Fruit fly (Drosophila melanogaster) whole organism, embryonic: ENCODE results near the gene Mon1.
A peak's percentile ranks its signal among the peaks of the same experiment; 100 is the strongest.

Experiments
- Adf1 ChIP-seq: fragments of 200-800 bp; sonication (Bioruptor generic); IDR thresholded peaks from 2 replicates; pipeline ENCODE4 v1.3.6; 2022; ENCODE audit warnings: missing biosample characterization, missing genetic modification characterization
- CG10209 ChIP-seq: fragments of 200-800 bp; sonication (Bioruptor generic); optimal IDR thresholded peaks from 3 replicates; lab custom pipeline; 2017; ENCODE audit warnings: missing biosample characterization, mild to moderate bottlenecking, missing genetic modification characterization, missing genetic modification reagents
- CG10979 ChIP-seq: fragments of 200-800 bp; sonication (Bioruptor generic); optimal IDR thresholded peaks from 2 replicates; lab custom pipeline; 2018; ENCODE audit warnings: missing biosample characterization, mild to moderate bottlenecking, missing genetic modification characterization, moderate library complexity
- CG11696 ChIP-seq: fragments of 200-800 bp; sonication (Bioruptor generic); IDR thresholded peaks from 2 replicates; pipeline ENCODE4 v1.3.6; 2022; ENCODE audit warnings: missing biosample characterization, missing genetic modification characterization
- CG12942 ChIP-seq: fragments of 200-800 bp; sonication (Bioruptor generic); optimal IDR thresholded peaks from 3 replicates; lab custom pipeline; 2016; ENCODE audit warnings: missing biosample characterization, missing genetic modification characterization
- CG15479 ChIP-seq: fragments of 200-800 bp; sonication (Bioruptor generic); optimal IDR thresholded peaks from 3 replicates; lab custom pipeline; 2019; ENCODE audit warnings: missing biosample characterization, mild to moderate bottlenecking, missing genetic modification characterization, moderate library complexity
- CG15601 ChIP-seq: fragments of 200-800 bp; sonication (Bioruptor generic); optimal IDR thresholded peaks from 3 replicates; lab custom pipeline; 2019; ENCODE audit warnings: missing biosample characterization, mild to moderate bottlenecking, missing genetic modification characterization, moderate library complexity
- CG17186 ChIP-seq: fragments of 200-800 bp; sonication (Bioruptor generic); optimal IDR thresholded peaks from 3 replicates; lab custom pipeline; 2017; ENCODE audit warnings: missing biosample characterization, missing genetic modification reagents, missing genetic modification characterization
- CG1792 ChIP-seq: fragments of 200-800 bp; sonication (Bioruptor generic); optimal IDR thresholded peaks from 2 replicates; lab custom pipeline; 2016; ENCODE audit warnings: missing biosample characterization, missing genetic modification characterization
- CG30403 ChIP-seq: fragments of 200-800 bp; sonication (Bioruptor generic); optimal IDR thresholded peaks from 3 replicates; lab custom pipeline; 2016; ENCODE audit warnings: missing biosample characterization, missing genetic modification characterization
- CG31388 ChIP-seq: fragments of 200-800 bp; sonication (Bioruptor generic); optimal IDR thresholded peaks from 2 replicates; lab custom pipeline; 2016; ENCODE audit warnings: missing biosample characterization, missing genetic modification characterization
- CG3281 ChIP-seq: fragments of 200-800 bp; sonication (Bioruptor generic); optimal IDR thresholded peaks from 3 replicates; lab custom pipeline; 2017; ENCODE audit warnings: missing biosample characterization, mild to moderate bottlenecking, missing genetic modification characterization
- CG4360 ChIP-seq: fragments of 200-800 bp; sonication (Bioruptor generic); IDR thresholded peaks from 2 replicates; pipeline ENCODE4 v1.3.6; 2022; ENCODE audit warnings: missing biosample characterization, missing genetic modification characterization
- CG4404 ChIP-seq: fragments of 200-800 bp; sonication (Bioruptor generic); IDR thresholded peaks from 2 replicates; pipeline ENCODE4 v1.3.6; 2022; ENCODE audit warnings: missing biosample characterization, missing genetic modification characterization
- CG4617 ChIP-seq: fragments of 200-800 bp; sonication (Bioruptor generic); optimal IDR thresholded peaks from 3 replicates; lab custom pipeline; 2016; ENCODE audit warnings: missing biosample characterization, missing genetic modification characterization, borderline replicate concordance
- CG6689 ChIP-seq: fragments of 200-800 bp; sonication (Bioruptor generic); IDR thresholded peaks from 2 replicates; pipeline ENCODE4 v1.3.6; 2022; ENCODE audit warnings: missing biosample characterization, missing genetic modification characterization
- CG7357 ChIP-seq: fragments of 200-800 bp; sonication (Bioruptor generic); IDR thresholded peaks from 3 replicates; pipeline ENCODE4 v1.3.6; 2022; ENCODE audit warnings: missing biosample characterization, missing genetic modification characterization
- CG8924 ChIP-seq: fragments of 200-800 bp; optimal IDR thresholded peaks from 3 replicates; lab custom pipeline; 2019; ENCODE audit warnings: missing biosample characterization, mild to moderate bottlenecking, missing genetic modification characterization, moderate library complexity
- Doc3 ChIP-seq: fragments of 200-800 bp; sonication (Bioruptor generic); IDR thresholded peaks from 3 replicates; pipeline ENCODE4 v1.3.6; 2022; ENCODE audit warnings: missing biosample characterization, missing genetic modification characterization; ENCODE audit not compliant: partially characterized antibody
- Dp ChIP-seq: fragments of 200-800 bp; sonication (Bioruptor generic); optimal IDR thresholded peaks from 2 replicates; lab custom pipeline; 2018; ENCODE audit warnings: missing biosample characterization, mild to moderate bottlenecking, missing genetic modification characterization, moderate library complexity
- Gug ChIP-seq: fragments of 200-800 bp; sonication (Bioruptor generic); IDR thresholded peaks from 4 replicates; pipeline ENCODE4 v1.3.6; 2022; ENCODE audit warnings: missing biosample characterization, missing genetic modification characterization
- Hey ChIP-seq: fragments of 200-800 bp; sonication (Bioruptor generic); optimal IDR thresholded peaks from 3 replicates; lab custom pipeline; 2018; ENCODE audit warnings: missing biosample characterization, mild to moderate bottlenecking, missing genetic modification characterization
- Lim3 ChIP-seq: fragments of 200-800 bp; sonication (Bioruptor generic); IDR thresholded peaks from 2 replicates; pipeline ENCODE4 v1.3.6; 2022; ENCODE audit warnings: missing biosample characterization, missing genetic modification characterization
- MESR4 ChIP-seq: fragments of 200-800 bp; sonication (Bioruptor generic); optimal IDR thresholded peaks from 2 replicates; lab custom pipeline; 2018; ENCODE audit warnings: missing biosample characterization, mild to moderate bottlenecking, missing genetic modification characterization, moderate library complexity
- NC2β ChIP-seq: fragments of 200-800 bp; sonication (Bioruptor generic); optimal IDR thresholded peaks from 2 replicates; lab custom pipeline; 2016; ENCODE audit warnings: missing biosample characterization, missing genetic modification characterization
- Nf-YA ChIP-seq: fragments of 200-800 bp; sonication (Bioruptor generic); IDR thresholded peaks from 2 replicates; pipeline ENCODE4 v1.3.6; 2022; ENCODE audit warnings: missing biosample characterization, missing genetic modification characterization
- Ptx1 ChIP-seq: fragments of 200-800 bp; sonication (Bioruptor generic); IDR thresholded peaks from 2 replicates; pipeline ENCODE4 v1.3.6; 2022; ENCODE audit warnings: missing biosample characterization, missing genetic modification characterization
- Spps ChIP-seq: fragments of 200-800 bp; sonication (Bioruptor generic); optimal IDR thresholded peaks from 2 replicates; lab custom pipeline; 2018; ENCODE audit warnings: missing biosample characterization, mild to moderate bottlenecking, missing genetic modification characterization
- Trl ChIP-seq, 3 experiments: fragments of >200 bp in 2 of 3; fragments of 200-800 bp in 1 of 3; sonication (Bioruptor generic) in 1 of 3; optimal IDR thresholded peaks; 2 replicates in 1 of 3; 3 replicates in 2 of 3; lab custom pipeline; 2016 to 2017; ENCODE audit warnings: missing biosample characterization in 1 of 3, missing genetic modification characterization in 1 of 3
- al ChIP-seq: fragments of 200-800 bp; sonication (Bioruptor generic); IDR thresholded peaks from 2 replicates; pipeline ENCODE4 v1.3.6; 2022; ENCODE audit warnings: missing biosample characterization, missing genetic modification characterization
- bbx ChIP-seq: fragments of 200-800 bp; sonication (Bioruptor generic); IDR thresholded peaks from 2 replicates; pipeline ENCODE4 v1.3.6; 2022; ENCODE audit warnings: missing biosample characterization, missing genetic modification characterization; ENCODE audit not compliant: partially characterized antibody
- chm ChIP-seq: fragments of 200-800 bp; sonication (Bioruptor generic); IDR thresholded peaks from 2 replicates; pipeline ENCODE4 v1.3.6; 2022; ENCODE audit warnings: missing biosample characterization, missing genetic modification characterization
- corto ChIP-seq: fragments of 200-800 bp; sonication (Bioruptor generic); optimal IDR thresholded peaks from 2 replicates; lab custom pipeline; 2016; ENCODE audit warnings: missing biosample characterization, mild to moderate bottlenecking, missing genetic modification characterization, moderate library complexity
- croc ChIP-seq: fragments of 200-800 bp; sonication (Bioruptor generic); conservative IDR thresholded peaks from 3 replicates; pipeline ENCODE4 v1.3.6; 2022; ENCODE audit warnings: missing biosample characterization, missing genetic modification characterization
- emc ChIP-seq: fragments of 200-800 bp; sonication (Bioruptor generic); optimal IDR thresholded peaks from 2 replicates; lab custom pipeline; 2016; ENCODE audit warnings: missing biosample characterization, missing genetic modification characterization
- ftz-f1 ChIP-seq: fragments of 200-800 bp; sonication (Bioruptor generic); optimal IDR thresholded peaks from 2 replicates; lab custom pipeline; 2016; ENCODE audit warnings: missing biosample characterization, missing genetic modification characterization
- gfzf ChIP-seq: fragments of 200-800 bp; sonication (Bioruptor generic); optimal IDR thresholded peaks from 2 replicates; lab custom pipeline; 2016; ENCODE audit warnings: missing biosample characterization, mild to moderate bottlenecking, missing genetic modification characterization, moderate library complexity
- insv ChIP-seq, 2 experiments: fragments of 200-800 bp; sonication (Bioruptor generic); optimal IDR thresholded peaks; 3 replicates each; lab custom pipeline; 2016 to 2018; ENCODE audit warnings: missing biosample characterization in 2 of 2, missing genetic modification characterization in 2 of 2
- mld ChIP-seq: fragments of 200-800 bp; sonication (Bioruptor generic); IDR thresholded peaks from 3 replicates; pipeline ENCODE4 v1.3.6; 2022; ENCODE audit warnings: missing biosample characterization, missing genetic modification characterization; ENCODE audit not compliant: partially characterized antibody
- phol ChIP-seq: fragments of 200-800 bp; sonication (Bioruptor generic); optimal IDR thresholded peaks from 3 replicates; lab custom pipeline; 2018; ENCODE audit warnings: missing biosample characterization, mild to moderate bottlenecking, missing genetic modification characterization, moderate library complexity
- salm ChIP-seq: fragments of 200-800 bp; sonication (Bioruptor generic); optimal IDR thresholded peaks from 2 replicates; lab custom pipeline; 2018; ENCODE audit warnings: missing biosample characterization, mild to moderate bottlenecking, missing genetic modification characterization
- sens ChIP-seq: fragments of 200-800 bp; sonication (Bioruptor generic); peaks from one replicate; lab custom pipeline; 2016; ENCODE audit warnings: missing biosample characterization, missing genetic modification characterization
- so ChIP-seq: fragments of 200-800 bp; sonication (Bioruptor generic); IDR thresholded peaks from 3 replicates; pipeline ENCODE4 v1.3.6; 2022; ENCODE audit warnings: missing biosample characterization, missing genetic modification characterization
- sqz ChIP-seq: fragments of 200-800 bp; sonication (Bioruptor generic); optimal IDR thresholded peaks from 3 replicates; lab custom pipeline; 2018; ENCODE audit warnings: missing biosample characterization, mild to moderate bottlenecking, missing genetic modification characterization
- sr ChIP-seq: fragments of 200-800 bp; sonication (Bioruptor generic); IDR thresholded peaks from 3 replicates; pipeline ENCODE4 v1.3.6; 2022; ENCODE audit warnings: missing biosample characterization, missing genetic modification characterization
- ssp ChIP-seq: fragments of 200-800 bp; sonication (Bioruptor generic); IDR thresholded peaks from 2 replicates; pipeline ENCODE4 v1.3.6; 2022; ENCODE audit warnings: missing biosample characterization, missing genetic modification characterization
- stc ChIP-seq: fragments of 200-800 bp; sonication (Bioruptor generic); IDR thresholded peaks from 2 replicates; pipeline ENCODE4 v1.3.6; 2022; ENCODE audit warnings: missing biosample characterization, missing genetic modification characterization
- sug ChIP-seq: fragments of 200-800 bp; optimal IDR thresholded peaks from 2 replicates; lab custom pipeline; 2019; ENCODE audit warnings: missing biosample characterization, mild to moderate bottlenecking, missing genetic modification characterization, moderate library complexity
- wor ChIP-seq: fragments of 200-800 bp; sonication (Bioruptor generic); IDR thresholded peaks from 2 replicates; pipeline ENCODE4 v1.3.6; 2022; ENCODE audit warnings: missing biosample characterization, missing genetic modification characterization
- zfh1 ChIP-seq: fragments of 200-800 bp; sonication (Bioruptor generic); IDR thresholded peaks from 3 replicates; pipeline ENCODE4 v1.3.6; 2022; ENCODE audit warnings: missing biosample characterization, missing genetic modification characterization

The Mon1 gene

dm6 chr2L:4838494-4839320 lies 11.7 kb upstream of the Mon1 start (continued):
- no peak for TF ChIP-seq so (GFP tag; lab: Robert Waterston, UW)
- no peak for TF ChIP-seq al (GFP tag; lab: Robert Waterston, UW)
- no peak for TF ChIP-seq Lim3
- TF ChIP-seq phol (tag; lab: Kevin White, UChicago): no peak
- no peak for TF ChIP-seq CG3281
- TF ChIP-seq CG10979: no peak
- TF ChIP-seq CG12942 (GFP tag; lab: Kevin White, UChicago): no peak
- no peak for TF ChIP-seq corto (GFP tag; lab: Kevin White, UChicago)
- TF ChIP-seq Gug (GFP tag; lab: Robert Waterston, UW): no peak
- TF ChIP-seq CG31388 (GFP tag; lab: Kevin White, UChicago): no peak
- no peak for TF ChIP-seq ssp (GFP tag; lab: Robert Waterston, UW)
- no peak for TF ChIP-seq Doc3 (GFP tag; lab: Robert Waterston, UW)
- TF ChIP-seq Spps (tag; lab: Kevin White, UChicago): peak; percentile 5
- no peak for TF ChIP-seq CG30403
- TF ChIP-seq bbx (GFP tag; lab: Robert Waterston, UW): no peak
- no peak for TF ChIP-seq salm (tag; lab: Kevin White, UChicago)
- peak; percentile 15 for TF ChIP-seq CG17186 (GFP tag; lab: Kevin White, UChicago)
- no peak for TF ChIP-seq CG4617 (GFP tag; lab: Kevin White, UChicago)
- TF ChIP-seq gfzf (GFP tag; lab: Kevin White, UChicago): no peak
- no peak for TF ChIP-seq CG11696
- TF ChIP-seq zfh1 (GFP tag; lab: Robert Waterston, UW): no peak
- peak; percentile 28; the same call in 1 of the 2 replicates for TF ChIP-seq Nf-YA (GFP tag; lab: Robert Waterston, UW)
- no peak for TF ChIP-seq croc (GFP tag; lab: Robert Waterston, UW)
- TF ChIP-seq CG15479: no peak
- TF ChIP-seq CG4404 (GFP tag; lab: Robert Waterston, UW): no peak
- peak; percentile 31; the same call in 1 of the 2 replicates for TF ChIP-seq stc (GFP tag; lab: Robert Waterston, UW)
- no peak for TF ChIP-seq Dp (GFP tag; lab: Kevin White, UChicago)
- TF ChIP-seq CG1792 (GFP tag; lab: Kevin White, UChicago): peak; percentile 68
- no peak for TF ChIP-seq chm (GFP tag; lab: Robert Waterston, UW)
- no peak for TF ChIP-seq NC2β
- TF ChIP-seq CG7357 (GFP tag; lab: Robert Waterston, UW): no peak
- TF ChIP-seq CG8924 (tag; lab: Kevin White, UChicago): no peak
- no peak for TF ChIP-seq Hey (tag; lab: Kevin White, UChicago)
- TF ChIP-seq Ptx1 (GFP tag; lab: Robert Waterston, UW): no peak
- no peak for TF ChIP-seq wor
- TF ChIP-seq CG10209: peak; percentile 38
- TF ChIP-seq emc (GFP tag; lab: Kevin White, UChicago): no peak

DNA sequence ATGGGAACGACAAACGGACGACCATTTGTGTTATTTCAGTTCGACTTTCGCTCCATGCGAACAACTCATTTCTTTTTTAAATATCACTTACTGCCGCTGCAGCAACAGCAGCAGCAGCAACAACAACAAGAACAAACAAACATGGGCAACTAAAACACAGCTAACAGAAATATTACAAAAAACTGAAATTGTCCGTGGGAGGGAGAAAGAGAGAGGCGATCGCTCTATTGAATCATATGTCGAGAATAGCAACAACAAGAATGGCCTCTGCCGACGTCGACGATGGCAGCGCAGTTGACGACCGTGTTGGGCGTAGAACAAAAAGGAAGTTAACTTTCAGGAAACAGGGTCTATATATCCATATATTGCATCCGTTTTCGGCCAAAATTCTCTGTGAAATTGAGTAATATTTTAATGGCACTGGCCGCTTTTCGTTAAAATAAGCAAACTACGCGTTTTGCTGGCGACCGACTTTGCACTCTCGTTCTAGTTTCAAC lies 3.8 kb upstream of the Mon1 start:
- TF ChIP-seq sug (tag; lab: Kevin White, UChicago): peak; percentile 32
- peak; percentile 95 for TF ChIP-seq Adf1 (GFP tag; lab: Robert Waterston, UW)
- peak; percentile 23 for TF ChIP-seq CG15601 (tag; lab: Kevin White, UChicago)
- no peak for TF ChIP-seq CG15479
- no peak for TF ChIP-seq ftz-f1 (GFP tag; lab: Kevin White, UChicago)
- peak in 1 of 2 experiments; percentile 32 for TF ChIP-seq Trl (optimal IDR thresholded peaks at IDR 0.05; lab: Kevin White, UChicago)
- no peak for TF ChIP-seq Trl (GFP tag; optimal IDR thresholded peaks at IDR 0.05; lab: Kevin White, UChicago)
- 0 out of 3 replicates have a peak, but pooled peaks have one; percentile 22 for TF ChIP-seq mld (GFP tag; lab: Robert Waterston, UW)
- TF ChIP-seq CG6689 (GFP tag; lab: Robert Waterston, UW): no peak
- TF ChIP-seq sqz (GFP tag; lab: Kevin White, UChicago): peak; percentile 41
- TF ChIP-seq sr (GFP tag; lab: Robert Waterston, UW): 0 out of 3 replicates have a peak, but pooled peaks have one; percentile 54
- peak; percentile 84 for TF ChIP-seq CG4360 (GFP tag; lab: Robert Waterston, UW)
- TF ChIP-seq MESR4 (GFP tag; lab: Kevin White, UChicago): peak; percentile 49
- TF ChIP-seq sens (GFP tag; lab: Kevin White, UChicago): peak; percentile 52
- TF ChIP-seq insv (GFP tag; optimal IDR thresholded peaks at IDR 0.05; lab: Kevin White, UChicago): no peak
